Fruit fly (Drosophila melanogaster) whole organism, embryonic: ENCODE results near the gene CG9628.
A peak's percentile ranks its signal among the peaks of the same experiment; 100 is the strongest.

ENCODE experiments used
- Atf6 ChIP-seq: fragments of 200-800 bp; sonication (Bioruptor generic); IDR thresholded peaks from 2 replicates; pipeline ENCODE4 v1.3.6; 2022; ENCODE audit warnings: missing biosample characterization, missing genetic modification characterization
- CG10209 ChIP-seq: fragments of 200-800 bp; sonication (Bioruptor generic); optimal IDR thresholded peaks from 3 replicates; lab custom pipeline; 2017; ENCODE audit warnings: missing biosample characterization, mild to moderate bottlenecking, missing genetic modification characterization, missing genetic modification reagents
- CG10979 ChIP-seq: fragments of 200-800 bp; sonication (Bioruptor generic); optimal IDR thresholded peaks from 2 replicates; lab custom pipeline; 2018; ENCODE audit warnings: missing biosample characterization, mild to moderate bottlenecking, missing genetic modification characterization, moderate library complexity
- CG12391 ChIP-seq: fragments of 200-800 bp; sonication (Bioruptor generic); optimal IDR thresholded peaks from 3 replicates; lab custom pipeline; 2018; ENCODE audit warnings: missing biosample characterization, mild to moderate bottlenecking, missing genetic modification characterization, moderate library complexity
- CG12769 ChIP-seq: fragments of 200-800 bp; sonication (Bioruptor generic); optimal IDR thresholded peaks from 2 replicates; lab custom pipeline; 2019; ENCODE audit warnings: missing biosample characterization, mild to moderate bottlenecking, missing genetic modification characterization, moderate library complexity
- CG13123 ChIP-seq: fragments of 200-800 bp; sonication (Bioruptor generic); optimal IDR thresholded peaks from 2 replicates; lab custom pipeline; 2016; ENCODE audit warnings: missing biosample characterization, missing genetic modification characterization
- CG15269 ChIP-seq: fragments of 200-800 bp; sonication (Bioruptor generic); optimal IDR thresholded peaks from 2 replicates; lab custom pipeline; 2018; ENCODE audit warnings: missing biosample characterization, mild to moderate bottlenecking, missing genetic modification characterization, moderate library complexity
- CG16863 ChIP-seq: fragments of 200-800 bp; sonication (Bioruptor generic); optimal IDR thresholded peaks from 3 replicates; lab custom pipeline; 2016; ENCODE audit warnings: missing biosample characterization, missing genetic modification characterization
- CG17568 ChIP-seq: fragments of 200-800 bp; sonication (Bioruptor generic); optimal IDR thresholded peaks from 2 replicates; lab custom pipeline; 2018; ENCODE audit warnings: missing biosample characterization, mild to moderate bottlenecking, missing genetic modification characterization, moderate library complexity
- CG18011 ChIP-seq: fragments of 200-800 bp; sonication (Bioruptor generic); optimal IDR thresholded peaks from 2 replicates; lab custom pipeline; 2017; ENCODE audit warnings: missing biosample characterization, missing genetic modification characterization, mild to moderate bottlenecking, moderate library complexity, missing genotype
- CG2120 ChIP-seq: fragments of 200-800 bp; sonication (Bioruptor generic); optimal IDR thresholded peaks from 3 replicates; lab custom pipeline; 2016; ENCODE audit warnings: missing biosample characterization, missing genetic modification characterization
- CG2712 ChIP-seq: fragments of 200-800 bp; optimal IDR thresholded peaks from 3 replicates; lab custom pipeline; 2019; ENCODE audit warnings: missing biosample characterization, mild to moderate bottlenecking, missing genetic modification characterization, moderate library complexity
- CG31388 ChIP-seq: fragments of 200-800 bp; sonication (Bioruptor generic); optimal IDR thresholded peaks from 2 replicates; lab custom pipeline; 2016; ENCODE audit warnings: missing biosample characterization, missing genetic modification characterization
- CG32532 ChIP-seq: fragments of 200-800 bp; sonication (Bioruptor generic); IDR thresholded peaks from 2 replicates; pipeline ENCODE4 v1.3.6; 2022; ENCODE audit warnings: missing biosample characterization, missing genetic modification characterization
- CG34376 ChIP-seq: fragments of 200-800 bp; sonication (Bioruptor generic); optimal IDR thresholded peaks from 2 replicates; lab custom pipeline; 2018; ENCODE audit warnings: missing biosample characterization, mild to moderate bottlenecking, missing genetic modification characterization
- CG3838 ChIP-seq: fragments of 200-800 bp; sonication (Bioruptor generic); optimal IDR thresholded peaks from 3 replicates; lab custom pipeline; 2016; ENCODE audit warnings: missing biosample characterization, missing genetic modification characterization
- CG4360 ChIP-seq: fragments of 200-800 bp; sonication (Bioruptor generic); IDR thresholded peaks from 2 replicates; pipeline ENCODE4 v1.3.6; 2022; ENCODE audit warnings: missing biosample characterization, missing genetic modification characterization
- CG4424 ChIP-seq: fragments of 200-800 bp; sonication (Bioruptor generic); optimal IDR thresholded peaks from 3 replicates; lab custom pipeline; 2016; ENCODE audit warnings: missing biosample characterization, missing genetic modification characterization
- CG4617 ChIP-seq: fragments of 200-800 bp; sonication (Bioruptor generic); optimal IDR thresholded peaks from 3 replicates; lab custom pipeline; 2016; ENCODE audit warnings: missing biosample characterization, missing genetic modification characterization, borderline replicate concordance
- CG9932 ChIP-seq: fragments of 200-800 bp; sonication (Bioruptor generic); IDR thresholded peaks from 2 replicates; pipeline ENCODE4 v1.3.6; 2022; ENCODE audit warnings: missing biosample characterization, missing genetic modification characterization
- D19B ChIP-seq: fragments of 200-800 bp; sonication (Bioruptor generic); optimal IDR thresholded peaks from 2 replicates; lab custom pipeline; 2017; ENCODE audit warnings: missing biosample characterization, mild to moderate bottlenecking, missing genetic modification characterization
- E2f1 ChIP-seq: fragments of 200-800 bp; sonication (Bioruptor generic); IDR thresholded peaks from 2 replicates; pipeline ENCODE4 v1.3.6; 2022; ENCODE audit warnings: missing biosample characterization, missing genetic modification characterization
- Fer1 ChIP-seq: fragments of 200-800 bp; sonication (Bioruptor generic); optimal IDR thresholded peaks from 2 replicates; lab custom pipeline; 2017; ENCODE audit warnings: missing biosample characterization, mild to moderate bottlenecking, missing genetic modification characterization
- Fer2 ChIP-seq: fragments of 200-800 bp; sonication (Bioruptor generic); optimal IDR thresholded peaks from 2 replicates; lab custom pipeline; 2018; ENCODE audit warnings: missing biosample characterization, mild to moderate bottlenecking, missing genetic modification characterization, moderate library complexity
- HLH4C ChIP-seq: fragments of 200-800 bp; sonication (Bioruptor generic); IDR thresholded peaks from 3 replicates; pipeline ENCODE4 v1.3.6; 2022; ENCODE audit warnings: missing biosample characterization, missing genetic modification characterization; ENCODE audit not compliant: partially characterized antibody
- HLH54F ChIP-seq: fragments of 200-800 bp; sonication (Bioruptor generic); optimal IDR thresholded peaks from 3 replicates; lab custom pipeline; 2016; ENCODE audit warnings: missing biosample characterization, missing genetic modification characterization
- Jarid2 ChIP-seq: fragments of 200-800 bp; sonication (Bioruptor generic); optimal IDR thresholded peaks from 3 replicates; lab custom pipeline; 2017; ENCODE audit warnings: mild to moderate bottlenecking, missing biosample characterization, missing genetic modification reagents, missing genetic modification characterization
- Oaz ChIP-seq: fragments of 200-800 bp; sonication (Bioruptor generic); IDR thresholded peaks from 2 replicates; pipeline ENCODE4 v1.3.6; 2022; ENCODE audit warnings: missing biosample characterization, missing genetic modification characterization
- Usf ChIP-seq: fragments of 200-800 bp; sonication (Bioruptor generic); optimal IDR thresholded peaks from 2 replicates; lab custom pipeline; 2017; ENCODE audit warnings: missing genotype, missing biosample characterization, missing genetic modification characterization
- Xbp1 ChIP-seq: fragments of 200-800 bp; sonication (Bioruptor generic); optimal IDR thresholded peaks from 3 replicates; lab custom pipeline; 2016; ENCODE audit warnings: missing biosample characterization, mild to moderate bottlenecking, missing genetic modification characterization
- al ChIP-seq: fragments of 200-800 bp; sonication (Bioruptor generic); IDR thresholded peaks from 2 replicates; pipeline ENCODE4 v1.3.6; 2022; ENCODE audit warnings: missing biosample characterization, missing genetic modification characterization
- bigmax ChIP-seq: fragments of 200-800 bp; sonication (Bioruptor generic); optimal IDR thresholded peaks from 2 replicates; lab custom pipeline; 2018; ENCODE audit warnings: missing biosample characterization, mild to moderate bottlenecking, missing genetic modification characterization
- cas ChIP-seq: fragments of 200-800 bp; sonication (Bioruptor generic); IDR thresholded peaks from 2 replicates; pipeline ENCODE4 v1.3.6; 2022; ENCODE audit warnings: missing biosample characterization, missing genetic modification characterization
- chm ChIP-seq: fragments of 200-800 bp; sonication (Bioruptor generic); IDR thresholded peaks from 2 replicates; pipeline ENCODE4 v1.3.6; 2022; ENCODE audit warnings: missing biosample characterization, missing genetic modification characterization
- eyg ChIP-seq: fragments of 200-800 bp; sonication (Bioruptor generic); optimal IDR thresholded peaks from 3 replicates; lab custom pipeline; 2016; ENCODE audit warnings: missing biosample characterization, missing genetic modification characterization
- fu2 ChIP-seq: fragments of 200-800 bp; sonication (Bioruptor generic); optimal IDR thresholded peaks from 2 replicates; lab custom pipeline; 2016; ENCODE audit warnings: missing biosample characterization, missing genetic modification characterization
- luna ChIP-seq: fragments of 200-800 bp; sonication (Bioruptor generic); optimal IDR thresholded peaks from 2 replicates; lab custom pipeline; 2016; ENCODE audit warnings: missing biosample characterization, missing genetic modification characterization
- mirr ChIP-seq: fragments of 200-800 bp; sonication (Bioruptor generic); optimal IDR thresholded peaks from 3 replicates; lab custom pipeline; 2018; ENCODE audit warnings: missing biosample characterization, mild to moderate bottlenecking, missing genetic modification characterization
- psq ChIP-seq: fragments of 200-800 bp; sonication (Bioruptor generic); optimal IDR thresholded peaks from 2 replicates; lab custom pipeline; 2017; ENCODE audit warnings: missing biosample characterization, missing genetic modification characterization
- repo ChIP-seq: fragments of 200-800 bp; sonication (Bioruptor generic); optimal IDR thresholded peaks from 2 replicates; lab custom pipeline; 2016; ENCODE audit warnings: missing biosample characterization, missing genetic modification characterization
- rib ChIP-seq: fragments of 200-800 bp; sonication (Bioruptor generic); IDR thresholded peaks from 2 replicates; pipeline ENCODE4 v1.3.6; 2022; ENCODE audit warnings: missing biosample characterization, missing genetic modification characterization
- ro ChIP-seq: fragments of 200-800 bp; sonication (Bioruptor generic); IDR thresholded peaks from 2 replicates; pipeline ENCODE4 v1.3.6; 2022; ENCODE audit warnings: missing biosample characterization, missing genetic modification characterization
- sc ChIP-seq, 3 experiments: fragments of >200 bp in 2 of 3; fragments of 200-800 bp in 1 of 3; sonication (Bioruptor generic) in 1 of 3; optimal IDR thresholded peaks; 2 replicates in 2 of 3; 3 replicates in 1 of 3; lab custom pipeline; 2017; ENCODE audit warnings: mild to moderate bottlenecking in 1 of 3, missing biosample characterization in 1 of 3, missing genetic modification characterization in 1 of 3, missing genetic modification reagents in 1 of 3
- tgo ChIP-seq: fragments of 200-800 bp; sonication (Bioruptor generic); IDR thresholded peaks from 3 replicates; pipeline ENCODE4 v1.3.6; 2022; ENCODE audit warnings: missing biosample characterization, missing genetic modification characterization
- vfl ChIP-seq: fragments of 200-800 bp; sonication (Bioruptor generic); optimal IDR thresholded peaks from 2 replicates; lab custom pipeline; 2016; ENCODE audit warnings: missing biosample characterization, missing genetic modification characterization
- vnd ChIP-seq: fragments of 200-800 bp; sonication (Bioruptor generic); IDR thresholded peaks from 3 replicates; pipeline ENCODE4 v1.3.6; 2022; ENCODE audit warnings: missing biosample characterization, missing genetic modification characterization; ENCODE audit not compliant: partially characterized antibody
- yki ChIP-seq: fragments of >200 bp; optimal IDR thresholded peaks from 3 replicates; lab custom pipeline; 2018
- zf30C ChIP-seq: fragments of 200-800 bp; sonication (Bioruptor generic); optimal IDR thresholded peaks from 3 replicates; lab custom pipeline; 2018; ENCODE audit warnings: missing biosample characterization, mild to moderate bottlenecking, missing genetic modification characterization
- zfh2 ChIP-seq: fragments of 200-800 bp; sonication (Bioruptor generic); optimal IDR thresholded peaks from 2 replicates; lab custom pipeline; 2016; ENCODE audit warnings: missing biosample characterization, missing genetic modification characterization

The CG9628 gene

DNA sequence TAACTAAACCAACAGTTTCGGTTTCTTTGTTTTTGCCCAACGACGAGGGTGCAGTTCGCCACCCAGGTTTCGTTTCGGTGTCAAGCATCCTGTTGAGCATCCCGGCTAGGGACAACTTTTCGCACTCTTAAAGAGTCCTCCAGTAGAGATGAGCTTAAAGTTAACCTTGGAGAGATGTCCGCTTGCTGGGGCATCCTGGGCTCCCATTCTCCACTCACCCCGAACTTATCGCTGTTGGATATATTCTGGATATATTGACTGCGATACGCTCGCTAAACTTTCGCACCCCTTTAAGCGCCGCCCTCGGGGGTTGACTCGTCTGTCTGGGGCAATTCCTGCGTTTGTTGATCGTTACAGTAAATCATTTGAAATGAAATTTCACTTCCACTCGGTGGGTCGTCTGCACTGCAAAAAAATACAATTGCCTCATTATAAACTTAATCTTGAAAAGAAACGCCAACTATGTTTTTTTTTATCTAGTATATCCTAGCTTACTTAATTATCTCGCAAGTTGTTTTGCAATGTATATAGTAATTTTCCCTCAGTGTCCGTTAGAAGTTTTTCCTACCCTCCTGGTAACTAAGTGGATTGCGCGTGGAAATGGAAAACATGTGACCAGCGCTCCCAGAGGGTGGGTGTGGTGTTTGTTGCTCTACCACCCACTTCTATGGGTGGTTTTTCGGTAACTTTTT is 39.1 kb downstream of the CG9628 start (continued):
- TF ChIP-seq CG4424 (peak; percentile 74), Jarid2 (GFP tag; lab: Kevin White, UChicago) (no peak), D19B (GFP tag; lab: Kevin White, UChicago) (no peak), CG4360 (GFP tag; lab: Robert Waterston, UW) (peak; percentile 57; the same call in 1 of the 2 replicates), CG32532 (GFP tag; lab: Robert Waterston, UW) (peak; percentile 75), vnd (GFP tag; lab: Robert Waterston, UW) (no peak), Usf (GFP tag; lab: Kevin White, UChicago) (peak; percentile 19), Xbp1 (GFP tag; lab: Kevin White, UChicago) (peak; percentile 84), CG18011 (GFP tag; lab: Kevin White, UChicago) (peak; percentile 8), CG16863 (peak; percentile 80), CG13123 (GFP tag; lab: Kevin White, UChicago) (peak; percentile 17), chm (GFP tag; lab: Robert Waterston, UW) (peak; percentile 69), repo (GFP tag; lab: Kevin White, UChicago) (peak; percentile 31), CG10209 (GFP tag; lab: Kevin White, UChicago) (peak; percentile 82), CG3838 (no peak), HLH54F (GFP tag; lab: Kevin White, UChicago) (peak; percentile 69), Atf6 (peak; percentile 87), E2f1 (GFP tag; lab: Robert Waterston, UW) (peak; percentile 86), CG34376 (GFP tag; lab: Kevin White, UChicago) (peak; percentile 46), rib (GFP tag; lab: Robert Waterston, UW) (peak; percentile 66; the same call in 1 of the 2 replicates), CG2120 (GFP tag; lab: Kevin White, UChicago) (peak; percentile 85), HLH4C (GFP tag; lab: Robert Waterston, UW) (no peak), ro (GFP tag; lab: Robert Waterston, UW) (peak; percentile 73), CG17568 (GFP tag; lab: Kevin White, UChicago) (peak; percentile 65), mirr (peak; percentile 7), CG12391 (tag; lab: Kevin White, UChicago) (peak; percentile 88), Oaz (GFP tag; lab: Robert Waterston, UW) (peak; percentile 75), psq (peak; percentile 55), al (GFP tag; lab: Robert Waterston, UW) (peak; percentile 62), CG4617 (GFP tag; lab: Kevin White, UChicago) (no peak), yki (no peak), CG10979 (tag; lab: Kevin White, UChicago) (peak; percentile 82), bigmax (GFP tag; lab: Kevin White, UChicago) (no peak), CG12769 (peak; percentile 78), fu2 (peak; percentile 46), Fer1 (GFP tag; lab: Kevin White, UChicago) (peak; percentile 91), zfh2 (peak; percentile 44), CG2712 (tag; lab: Kevin White, UChicago) (peak; percentile 85), zf30C (GFP tag; lab: Kevin White, UChicago) (peak; percentile 87), sc (optimal IDR thresholded peaks at IDR 0.05; lab: Kevin White, UChicago) (no peak), sc (GFP tag; optimal IDR thresholded peaks at IDR 0.05; lab: Kevin White, UChicago) (peak; percentile 56), tgo (GFP tag; lab: Robert Waterston, UW) (peak; percentile 84), cas (0 out of 2 replicates have a peak, but pooled peaks have one; percentile 14), CG9932 (GFP tag; lab: Robert Waterston, UW) (peak; percentile 70), eyg (GFP tag; lab: Kevin White, UChicago) (peak; percentile 73), luna (GFP tag; lab: Kevin White, UChicago) (no peak), vfl (GFP tag; lab: Kevin White, UChicago) (peak; percentile 37), Fer2 (tag; lab: Kevin White, UChicago) (peak; percentile 46), CG31388 (GFP tag; lab: Kevin White, UChicago) (peak; percentile 18), CG15269 (tag; lab: Kevin White, UChicago) (peak; percentile 86)
